Fruit fly (Drosophila melanogaster): ENCODE results near the gene CenG1A.
A peak's percentile ranks its signal among the peaks of the same experiment; 100 is the strongest.

The CenG1A gene

DNA sequence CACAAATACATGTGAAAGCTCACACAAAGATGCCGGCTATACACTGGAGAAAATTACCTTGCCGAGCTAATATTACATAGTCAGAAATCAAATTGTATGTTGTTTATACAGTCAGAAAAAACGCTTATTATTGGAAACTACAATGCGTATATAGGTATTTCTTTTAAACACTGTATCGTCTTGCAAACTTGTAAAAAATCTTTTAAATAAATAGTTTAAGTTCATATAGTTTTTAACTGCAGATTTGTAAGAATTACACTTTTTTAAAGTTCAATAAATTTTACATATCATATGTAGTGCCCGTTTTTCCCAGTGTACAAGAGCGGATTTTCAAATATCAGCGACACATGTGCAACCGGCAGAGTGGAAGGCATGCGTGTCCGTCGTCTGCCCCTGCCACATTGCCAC lies 4.4 kb downstream of the CenG1A start (continued):
- TF ChIP-seq Hr51 (GFP tag; optimal IDR thresholded peaks at IDR 0.05) (peak; percentile 23 to 88), Nf-YB (GFP tag; optimal IDR thresholded peaks at IDR 0.05) (peak; percentile 64), Ssrp (tag; optimal IDR thresholded peaks at IDR 0.05) (peak; percentile 95), CG15601 (tag; optimal IDR thresholded peaks at IDR 0.05) (peak; percentile 89), Adf1 (GFP tag; IDR thresholded peaks at IDR 0.05) (peak; percentile 42), CG9215 (GFP tag; IDR thresholded peaks at IDR 0.05) (no peak; the same call in 1 of the 2 replicates), usp (GFP tag; optimal IDR thresholded peaks at IDR 0.05) (no peak), crol (GFP tag; IDR thresholded peaks at IDR 0.05) (0 out of 2 replicates have a peak, but pooled peaks have one; percentile 45), CG16863 (GFP tag; optimal IDR thresholded peaks at IDR 0.05) (peak; percentile 81), Fer2 (tag; optimal IDR thresholded peaks at IDR 0.05) (peak; percentile 15), hth (optimal IDR thresholded peaks at IDR 0.05) (no peak), toy (GFP tag; IDR thresholded peaks at IDR 0.05) (0 out of 2 replicates have a peak, but pooled peaks have one; percentile 26), CG43689 (GFP tag; IDR thresholded peaks at IDR 0.05) (peak; percentile 48; the same call in 1 of the 2 replicates), sisA (GFP tag; IDR thresholded peaks at IDR 0.05) (peak; percentile 80), amos (GFP tag; IDR thresholded peaks at IDR 0.05; ENCODE audit: partially characterized antibody) (no peak), NfI (GFP tag; optimal IDR thresholded peaks at IDR 0.05) (peak; percentile 78), emc (GFP tag; optimal IDR thresholded peaks at IDR 0.05) (peak; percentile 50), ato (GFP tag; IDR thresholded peaks at IDR 0.05; ENCODE audit: partially characterized antibody) (no peak), CG7556 (GFP tag; optimal IDR thresholded peaks at IDR 0.05) (peak; percentile 87), vvl (GFP tag; IDR thresholded peaks at IDR 0.05) (peak; percentile 71), Myb (GFP tag; optimal IDR thresholded peaks at IDR 0.05) (peak; percentile 39), MBD-R2 (GFP tag; IDR thresholded peaks at IDR 0.05) (0 out of 2 replicates have a peak, but pooled peaks have one; percentile 41), salm (tag; optimal IDR thresholded peaks at IDR 0.05) (peak; percentile 67), CG10543 (GFP tag; optimal IDR thresholded peaks at IDR 0.05) (no peak), fd3F (GFP tag; optimal IDR thresholded peaks at IDR 0.05) (peak; percentile 70), BEAF-32 (GFP tag; optimal IDR thresholded peaks at IDR 0.05) (no peak), CG9876 (GFP tag; optimal IDR thresholded peaks at IDR 0.05) (no peak), cato (GFP tag; optimal IDR thresholded peaks at IDR 0.05; ENCODE audit: borderline replicate concordance) (peak; percentile 56), Sox102F (GFP tag; optimal IDR thresholded peaks at IDR 0.05) (peak; percentile 90), CG11723 (GFP tag; optimal IDR thresholded peaks at IDR 0.05) (peak; percentile 58), CG12219 (GFP tag; optimal IDR thresholded peaks at IDR 0.05) (peak; percentile 72), Stat92E (GFP tag; optimal IDR thresholded peaks at IDR 0.05) (peak in 1 of 3 experiments; percentile 5), lbe (GFP tag; optimal IDR thresholded peaks at IDR 0.05) (peak; percentile 81), Deaf1 (tag; optimal IDR thresholded peaks at IDR 0.05) (peak; percentile 70), CG7839 (tag; optimal IDR thresholded peaks at IDR 0.05) (peak; percentile 93), CG17328 (GFP tag; IDR thresholded peaks at IDR 0.05) (peak; percentile 79), HLH4C (GFP tag; IDR thresholded peaks at IDR 0.05; ENCODE audit: partially characterized antibody) (no peak), CG10654 (GFP tag; optimal IDR thresholded peaks at IDR 0.05) (peak; percentile 68), phol (tag; optimal IDR thresholded peaks at IDR 0.05) (peak; percentile 88), Spps (tag; optimal IDR thresholded peaks at IDR 0.05) (peak; percentile 61), rib (GFP tag; IDR thresholded peaks at IDR 0.05) (0 out of 2 replicates have a peak, but pooled peaks have one; percentile 36), Abd-B (GFP tag; optimal IDR thresholded peaks at IDR 0.05) (peak; percentile 88), oc (tag; optimal IDR thresholded peaks at IDR 0.05) (peak; percentile 87), kay (GFP tag; optimal IDR thresholded peaks at IDR 0.05) (peak; percentile 34), CG32772 (GFP tag; IDR thresholded peaks at IDR 0.05) (peak; percentile 59), bbx (GFP tag; IDR thresholded peaks at IDR 0.05; ENCODE audit: partially characterized antibody) (no peak), NK7.1 (GFP tag; optimal IDR thresholded peaks at IDR 0.05) (peak; percentile 62), GATAe (GFP tag; conservative IDR thresholded peaks at IDR 0.05) (no peak), CG4424 (GFP tag; optimal IDR thresholded peaks at IDR 0.05) (peak; percentile 81), TFAM (GFP tag; optimal IDR thresholded peaks at IDR 0.05) (no peak)

Measured in whole organism, embryonic.